Fruit fly (Drosophila melanogaster): ENCODE measurements around the gene CG11594.

- no peak for TF ChIP-seq psq (optimal IDR thresholded peaks at IDR 0.05)
- TF ChIP-seq CG8478 (optimal IDR thresholded peaks at IDR 0.05), result no peak
These were observed 42.3 kb downstream of the CG11594 start, which contains the start of gene scrt for dm6 chr3L:3983466-3983946.

Measured in whole organism.